Fruit fly (Drosophila melanogaster) whole organism, embryonic: ENCODE measurements around the gene CG13131.

Experiments used
- Bgb ChIP-seq: fragments of 200-800 bp; sonication (Bioruptor generic); IDR thresholded peaks from 2 replicates; pipeline ENCODE4 v1.3.6; 2022; ENCODE audit warnings: missing biosample characterization, missing genetic modification characterization; ENCODE audit not compliant: partially characterized antibody
- C15 ChIP-seq: fragments of 200-800 bp; sonication (Bioruptor generic); IDR thresholded peaks from 3 replicates; pipeline ENCODE4 v1.3.6; 2022; ENCODE audit warnings: missing biosample characterization, missing genetic modification characterization
- CG10462 ChIP-seq: fragments of 200-800 bp; sonication (Bioruptor generic); optimal IDR thresholded peaks from 2 replicates; lab custom pipeline; 2016; ENCODE audit warnings: missing biosample characterization, missing genetic modification characterization
- CG12942 ChIP-seq: fragments of 200-800 bp; sonication (Bioruptor generic); optimal IDR thresholded peaks from 3 replicates; lab custom pipeline; 2016; ENCODE audit warnings: missing biosample characterization, missing genetic modification characterization
- CG13287 ChIP-seq: fragments of 200-800 bp; sonication (Bioruptor generic); IDR thresholded peaks from 2 replicates; pipeline ENCODE4 v1.3.6; 2022; ENCODE audit warnings: missing biosample characterization, missing genetic modification characterization; ENCODE audit not compliant: partially characterized antibody
- CG14710 ChIP-seq: fragments of 200-800 bp; sonication (Bioruptor generic); optimal IDR thresholded peaks from 3 replicates; lab custom pipeline; 2019; ENCODE audit warnings: missing biosample characterization, mild to moderate bottlenecking, missing genetic modification characterization, moderate library complexity
- CG18476 ChIP-seq: fragments of 200-800 bp; sonication (Bioruptor generic); optimal IDR thresholded peaks from 2 replicates; lab custom pipeline; 2016; ENCODE audit warnings: missing biosample characterization, mild to moderate bottlenecking, missing genetic modification characterization
- CG31224 ChIP-seq: fragments of 200-800 bp; sonication (Bioruptor generic); IDR thresholded peaks from 2 replicates; pipeline ENCODE4 v1.3.6; 2022; ENCODE audit warnings: missing biosample characterization, missing genetic modification characterization
- CG31388 ChIP-seq: fragments of 200-800 bp; sonication (Bioruptor generic); optimal IDR thresholded peaks from 2 replicates; lab custom pipeline; 2016; ENCODE audit warnings: missing biosample characterization, missing genetic modification characterization
- CG4282 ChIP-seq: fragments of 200-800 bp; sonication (Bioruptor generic); optimal IDR thresholded peaks from 2 replicates; lab custom pipeline; 2016; ENCODE audit warnings: missing biosample characterization, missing genetic modification characterization
- CG4424 ChIP-seq: fragments of 200-800 bp; sonication (Bioruptor generic); optimal IDR thresholded peaks from 3 replicates; lab custom pipeline; 2016; ENCODE audit warnings: missing biosample characterization, missing genetic modification characterization
- CG4617 ChIP-seq: fragments of 200-800 bp; sonication (Bioruptor generic); optimal IDR thresholded peaks from 3 replicates; lab custom pipeline; 2016; ENCODE audit warnings: missing biosample characterization, missing genetic modification characterization, borderline replicate concordance
- CG5245 ChIP-seq: fragments of 200-800 bp; sonication (Bioruptor generic); optimal IDR thresholded peaks from 3 replicates; lab custom pipeline; 2016; ENCODE audit warnings: missing biosample characterization, missing genetic modification characterization
- CG7786 ChIP-seq: fragments of 200-800 bp; sonication (Bioruptor generic); optimal IDR thresholded peaks from 2 replicates; lab custom pipeline; 2016; ENCODE audit warnings: missing biosample characterization, missing genetic modification characterization
- CG9609 ChIP-seq: fragments of 200-800 bp; sonication (Bioruptor generic); optimal IDR thresholded peaks from 3 replicates; lab custom pipeline; 2016; ENCODE audit warnings: missing biosample characterization, missing genetic modification characterization
- D ChIP-seq, 2 experiments: fragments of 200-800 bp in 1 of 2; fragments of >200 bp in 1 of 2; sonication (Bioruptor generic) in 1 of 2; optimal IDR thresholded peaks; 2 replicates in 1 of 2; 3 replicates in 1 of 2; lab custom pipeline; 2017; ENCODE audit warnings: mild to moderate bottlenecking in 1 of 2, missing biosample characterization in 1 of 2, missing genetic modification characterization in 1 of 2, missing genetic modification reagents in 1 of 2
- Dek ChIP-seq: fragments of 200-800 bp; sonication (Bioruptor generic); optimal IDR thresholded peaks from 3 replicates; lab custom pipeline; 2019; ENCODE audit warnings: missing biosample characterization, mild to moderate bottlenecking, missing genetic modification characterization, moderate library complexity
- Doc2 ChIP-seq: fragments of 200-800 bp; sonication (Bioruptor generic); IDR thresholded peaks from 2 replicates; pipeline ENCODE4 v1.3.6; 2022; ENCODE audit warnings: missing biosample characterization, missing genetic modification characterization
- HLH4C ChIP-seq: fragments of 200-800 bp; sonication (Bioruptor generic); IDR thresholded peaks from 3 replicates; pipeline ENCODE4 v1.3.6; 2022; ENCODE audit warnings: missing biosample characterization, missing genetic modification characterization; ENCODE audit not compliant: partially characterized antibody
- Hsf ChIP-seq: fragments of 200-800 bp; sonication (Bioruptor generic); optimal IDR thresholded peaks from 3 replicates; lab custom pipeline; 2016; ENCODE audit warnings: missing biosample characterization, missing genetic modification characterization
- Meics ChIP-seq: fragments of 200-800 bp; sonication (Bioruptor generic); optimal IDR thresholded peaks from 2 replicates; lab custom pipeline; 2017; ENCODE audit warnings: missing biosample characterization, mild to moderate bottlenecking, missing genetic modification characterization
- Nf-YA ChIP-seq: fragments of 200-800 bp; sonication (Bioruptor generic); IDR thresholded peaks from 2 replicates; pipeline ENCODE4 v1.3.6; 2022; ENCODE audit warnings: missing biosample characterization, missing genetic modification characterization
- Optix ChIP-seq: fragments of 200-800 bp; sonication (Bioruptor generic); IDR thresholded peaks from 3 replicates; pipeline ENCODE4 v1.3.6; 2022; ENCODE audit warnings: missing biosample characterization, missing genetic modification characterization
- Scr ChIP-seq: fragments of 200-800 bp; sonication (Bioruptor generic); IDR thresholded peaks from 2 replicates; pipeline ENCODE4 v1.3.6; 2022; ENCODE audit warnings: missing biosample characterization, missing genetic modification characterization; ENCODE audit not compliant: partially characterized antibody
- Sin3A ChIP-seq: fragments of >200 bp; optimal IDR thresholded peaks from 2 replicates; lab custom pipeline; 2018
- TFAM ChIP-seq: fragments of 200-800 bp; sonication (Bioruptor generic); optimal IDR thresholded peaks from 2 replicates; lab custom pipeline; 2017; ENCODE audit warnings: missing biosample characterization, missing genetic modification characterization, inconsistent platforms
- Trl ChIP-seq, 3 experiments: fragments of >200 bp in 2 of 3; fragments of 200-800 bp in 1 of 3; sonication (Bioruptor generic) in 1 of 3; optimal IDR thresholded peaks; 2 replicates in 1 of 3; 3 replicates in 2 of 3; lab custom pipeline; 2016 to 2017; ENCODE audit warnings: missing biosample characterization in 1 of 3, missing genetic modification characterization in 1 of 3
- Usf ChIP-seq: fragments of 200-800 bp; sonication (Bioruptor generic); optimal IDR thresholded peaks from 2 replicates; lab custom pipeline; 2017; ENCODE audit warnings: missing genotype, missing biosample characterization, missing genetic modification characterization
- bbx ChIP-seq: fragments of 200-800 bp; sonication (Bioruptor generic); IDR thresholded peaks from 2 replicates; pipeline ENCODE4 v1.3.6; 2022; ENCODE audit warnings: missing biosample characterization, missing genetic modification characterization; ENCODE audit not compliant: partially characterized antibody
- cas ChIP-seq: fragments of 200-800 bp; sonication (Bioruptor generic); IDR thresholded peaks from 2 replicates; pipeline ENCODE4 v1.3.6; 2022; ENCODE audit warnings: missing biosample characterization, missing genetic modification characterization
- chif ChIP-seq, 2 experiments: fragments of 200-800 bp; sonication (Bioruptor generic); optimal IDR thresholded peaks; 3 replicates each; lab custom pipeline; 2016; ENCODE audit warnings: missing biosample characterization in 2 of 2, missing genetic modification characterization in 2 of 2
- en ChIP-seq: fragments of 200-800 bp; sonication (Bioruptor generic); optimal IDR thresholded peaks from 2 replicates; lab custom pipeline; 2016; ENCODE audit warnings: missing biosample characterization, missing genetic modification characterization
- hbn ChIP-seq: fragments of 200-800 bp; sonication (Bioruptor generic); IDR thresholded peaks from 2 replicates; pipeline ENCODE4 v1.3.6; 2022; ENCODE audit warnings: missing biosample characterization, missing genetic modification characterization; ENCODE audit not compliant: partially characterized antibody
- mld ChIP-seq: fragments of 200-800 bp; sonication (Bioruptor generic); IDR thresholded peaks from 3 replicates; pipeline ENCODE4 v1.3.6; 2022; ENCODE audit warnings: missing biosample characterization, missing genetic modification characterization; ENCODE audit not compliant: partially characterized antibody
- nerfin-2 ChIP-seq: fragments of 200-800 bp; sonication (Bioruptor generic); IDR thresholded peaks from 2 replicates; pipeline ENCODE4 v1.3.6; 2022; ENCODE audit warnings: missing biosample characterization, missing genetic modification characterization; ENCODE audit not compliant: partially characterized antibody
- nmo ChIP-seq: fragments of 200-800 bp; sonication (Bioruptor generic); optimal IDR thresholded peaks from 2 replicates; lab custom pipeline; 2018; ENCODE audit warnings: missing biosample characterization, mild to moderate bottlenecking, missing genetic modification characterization, moderate library complexity
- pho ChIP-seq: fragments of 200-800 bp; sonication (Bioruptor generic); optimal IDR thresholded peaks from 2 replicates; lab custom pipeline; 2016; ENCODE audit warnings: missing biosample characterization, missing genetic modification characterization
- pros ChIP-seq: fragments of 200-800 bp; sonication (Bioruptor generic); optimal IDR thresholded peaks from 3 replicates; lab custom pipeline; 2019; ENCODE audit warnings: missing biosample characterization, mild to moderate bottlenecking, missing genetic modification characterization, moderate library complexity
- row ChIP-seq: fragments of 200-800 bp; sonication (Bioruptor generic); IDR thresholded peaks from 3 replicates; pipeline ENCODE4 v1.3.6; 2022; ENCODE audit warnings: missing biosample characterization, missing genetic modification characterization
- sd ChIP-seq: fragments of 200-800 bp; sonication (Bioruptor generic); optimal IDR thresholded peaks from 3 replicates; lab custom pipeline; 2018; ENCODE audit warnings: missing biosample characterization, mild to moderate bottlenecking, missing genetic modification characterization, moderate library complexity
- stwl ChIP-seq: fragments of 200-800 bp; sonication (Bioruptor generic); optimal IDR thresholded peaks from 3 replicates; lab custom pipeline; 2018; ENCODE audit warnings: missing biosample characterization, mild to moderate bottlenecking, missing genetic modification characterization, moderate library complexity
- tap ChIP-seq: fragments of 200-800 bp; optimal IDR thresholded peaks from 3 replicates; lab custom pipeline; 2019; ENCODE audit warnings: missing biosample characterization, mild to moderate bottlenecking, missing genetic modification characterization, moderate library complexity
- tio ChIP-seq: fragments of 200-800 bp; sonication (Bioruptor generic); optimal IDR thresholded peaks from 2 replicates; lab custom pipeline; 2017; ENCODE audit warnings: missing biosample characterization, missing genetic modification characterization, inconsistent platforms
- toy ChIP-seq: fragments of 200-800 bp; sonication (Bioruptor generic); IDR thresholded peaks from 2 replicates; pipeline ENCODE4 v1.3.6; 2022; ENCODE audit warnings: missing biosample characterization, missing genetic modification characterization
- unpg ChIP-seq: fragments of 200-800 bp; sonication (Bioruptor generic); optimal IDR thresholded peaks from 3 replicates; lab custom pipeline; 2018; ENCODE audit warnings: missing biosample characterization, mild to moderate bottlenecking, missing genetic modification characterization, moderate library complexity
- vnd ChIP-seq: fragments of 200-800 bp; sonication (Bioruptor generic); IDR thresholded peaks from 3 replicates; pipeline ENCODE4 v1.3.6; 2022; ENCODE audit warnings: missing biosample characterization, missing genetic modification characterization; ENCODE audit not compliant: partially characterized antibody

Gene CG13131

DNA sequence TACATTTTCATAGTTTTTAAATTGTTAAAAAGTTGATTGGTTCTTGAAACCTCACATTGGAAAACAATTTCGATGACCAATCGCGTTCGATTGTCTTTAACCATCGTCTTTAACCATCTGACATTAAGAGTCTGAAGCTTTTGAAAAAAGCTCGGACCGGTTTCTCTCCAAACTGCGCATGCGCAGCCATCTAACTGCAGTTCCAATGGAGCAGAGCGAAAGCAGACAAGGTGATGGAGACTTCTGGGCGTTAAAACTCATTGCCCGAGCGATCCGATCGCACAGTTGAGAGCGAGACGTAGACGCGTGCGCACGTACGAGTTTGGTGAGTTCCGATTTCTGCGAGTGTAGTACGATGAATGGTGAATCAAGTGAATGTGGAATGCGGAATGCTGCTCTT, 15.2 kb upstream of the CG13131 start, which contains the start of gene obst-B (continued):
- peak; percentile 76 for TF ChIP-seq sd (tag; lab: Kevin White, UChicago)
- TF ChIP-seq nerfin-2 (GFP tag; lab: Robert Waterston, UW) = 0 out of 2 replicates have a peak, but pooled peaks have one; percentile 23
- no peak for TF ChIP-seq en (GFP tag; lab: Kevin White, UChicago)
- TF ChIP-seq HLH4C (GFP tag; lab: Robert Waterston, UW) = peak; percentile 29; the same call in 2 of the 3 replicates
- peak; percentile 24; the same call in 1 of the 2 replicates for TF ChIP-seq CG13287 (GFP tag; lab: Robert Waterston, UW)
- no peak for TF ChIP-seq C15
- peak in 1 of 2 experiments; percentile 7 for TF ChIP-seq Trl (optimal IDR thresholded peaks at IDR 0.05; lab: Kevin White, UChicago)
- no peak for TF ChIP-seq Trl (GFP tag; optimal IDR thresholded peaks at IDR 0.05; lab: Kevin White, UChicago)

DNA sequence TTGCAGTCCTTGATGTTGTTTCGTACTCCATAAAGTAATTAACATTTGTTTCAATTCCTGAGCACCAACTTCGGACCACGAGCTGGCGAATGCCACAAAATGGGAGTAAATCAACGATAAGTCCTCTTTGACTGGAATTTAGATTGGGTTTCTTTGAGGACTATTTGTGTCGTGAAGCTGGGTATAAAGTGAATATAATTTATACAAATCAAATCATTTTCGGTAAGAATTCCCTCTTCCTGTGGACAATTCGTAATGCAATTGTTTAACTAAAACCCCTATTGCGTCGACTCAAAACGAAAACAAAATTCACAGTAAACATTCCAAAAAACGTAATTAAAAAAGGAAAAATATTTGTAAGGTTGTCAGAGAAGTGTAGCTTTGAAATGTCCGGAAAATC, 9.1 kb upstream of the CG13131 start, which contains the start of gene CG13127:
Gene CG13127 (plus strand): TSS at position 301 of the 400 bp plus-strand sequence.
- TF ChIP-seq Bgb (GFP tag; lab: Robert Waterston, UW) = no peak
- no peak for TF ChIP-seq toy
- TF ChIP-seq hbn (GFP tag; lab: Robert Waterston, UW) = no peak
- TF ChIP-seq row (GFP tag; lab: Robert Waterston, UW) = no peak
- no peak for TF ChIP-seq Nf-YA (GFP tag; lab: Robert Waterston, UW)
- TF ChIP-seq CG14710 (tag; lab: Kevin White, UChicago) = no peak
- no peak for TF ChIP-seq CG31224 (GFP tag; lab: Robert Waterston, UW)
- no peak for TF ChIP-seq CG4282
- no peak for TF ChIP-seq pros
- no peak for TF ChIP-seq D (optimal IDR thresholded peaks at IDR 0.05; lab: Kevin White, UChicago)
- no peak for TF ChIP-seq D (GFP tag; optimal IDR thresholded peaks at IDR 0.05; lab: Kevin White, UChicago)
- no peak for TF ChIP-seq CG4424 (GFP tag; lab: Kevin White, UChicago)
- no peak for TF ChIP-seq Meics (GFP tag; lab: Kevin White, UChicago)
- no peak for TF ChIP-seq CG5245 (GFP tag; lab: Kevin White, UChicago)
- TF ChIP-seq CG18476 = no peak
- no peak for TF ChIP-seq CG31388 (GFP tag; lab: Kevin White, UChicago)
- no peak for TF ChIP-seq stwl (tag; lab: Kevin White, UChicago)
- no peak for TF ChIP-seq nmo (GFP tag; lab: Kevin White, UChicago)
- no peak for TF ChIP-seq CG4617 (GFP tag; lab: Kevin White, UChicago)
- no peak for TF ChIP-seq Scr
- TF ChIP-seq unpg (GFP tag; lab: Kevin White, UChicago) = no peak

DNA sequence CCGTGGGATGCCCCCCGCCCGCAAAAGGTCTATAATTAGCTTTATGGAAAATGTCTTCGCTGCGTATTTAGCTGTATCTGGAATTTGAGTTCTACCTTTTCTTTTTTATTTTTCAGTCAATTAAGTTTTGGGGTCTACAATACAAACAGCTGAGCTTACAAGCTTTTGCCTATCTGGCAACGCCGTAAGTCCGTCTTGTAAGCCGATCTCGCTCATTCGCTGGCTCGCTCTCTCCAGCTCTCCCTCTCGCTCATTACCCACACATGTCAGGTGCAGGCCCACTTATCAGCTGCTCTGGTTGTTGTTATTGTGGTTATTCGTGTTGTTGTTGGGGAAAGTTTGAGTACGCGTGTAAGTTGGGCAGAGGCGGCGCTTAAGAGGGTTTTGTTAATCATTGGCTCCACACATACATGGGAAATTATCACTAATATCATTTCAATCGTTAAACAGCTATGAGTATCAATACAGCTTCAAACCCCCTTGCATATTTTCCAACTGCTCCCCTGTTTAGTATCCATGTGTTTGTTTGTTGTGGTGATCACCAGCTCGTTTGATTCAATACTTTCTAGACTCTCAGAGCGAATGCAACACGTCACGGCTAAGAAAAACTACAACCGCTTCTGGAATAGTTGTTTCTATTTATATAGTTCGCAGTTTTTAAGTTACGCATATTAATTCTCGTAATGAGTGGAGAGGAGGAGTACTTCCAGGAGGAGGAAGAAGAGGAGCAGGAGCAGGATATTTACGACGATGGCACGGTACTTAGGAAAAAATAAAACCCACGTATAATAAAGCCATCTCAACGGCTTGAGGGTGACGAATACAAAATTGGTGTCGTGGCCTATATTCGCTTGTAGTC, 7.2 kb downstream of the CG13131 start:
- TF ChIP-seq vnd = no peak
- TF ChIP-seq chif (GFP tag; optimal IDR thresholded peaks at IDR 0.05; lab: Kevin White, UChicago) = peak; percentile 97 to 98
- peak; percentile 97 for TF ChIP-seq cas (GFP tag; lab: Robert Waterston, UW)
- peak; percentile 94 for TF ChIP-seq Doc2 (GFP tag; lab: Robert Waterston, UW)
- peak; percentile 92 for TF ChIP-seq tio
- TF ChIP-seq tap (tag; lab: Kevin White, UChicago) = peak; percentile 93
- TF ChIP-seq CG9609 = peak; percentile 98
- peak; percentile 96 for TF ChIP-seq CG12942 (GFP tag; lab: Kevin White, UChicago)
- peak; percentile 95 for TF ChIP-seq Usf
- TF ChIP-seq pho (GFP tag; lab: Kevin White, UChicago) = peak; percentile 98
- no peak for TF ChIP-seq Sin3A
- TF ChIP-seq mld (GFP tag; lab: Robert Waterston, UW) = no peak
- peak; percentile 99 for TF ChIP-seq CG7786
- peak; percentile 96 for TF ChIP-seq Dek
- peak; percentile 9; the same call in 1 of the 2 replicates for TF ChIP-seq bbx (GFP tag; lab: Robert Waterston, UW)
- peak; percentile 95 for TF ChIP-seq CG10462 (GFP tag; lab: Kevin White, UChicago)
- peak; percentile 74 for TF ChIP-seq TFAM
- peak; percentile 97 for TF ChIP-seq Optix (GFP tag; lab: Robert Waterston, UW)
- TF ChIP-seq Hsf (GFP tag; lab: Kevin White, UChicago) = peak; percentile 98
